Worm (Caenorhabditis elegans) whole organism, L2 larva: ENCODE measurements around the gene fbxa-171.

Source experiments
- ZK546.5 ChIP-seq: sonication (generic microtip); optimal IDR thresholded peaks from 2 replicates; lab custom pipeline; 2017; ENCODE audit warnings: missing biosample characterization, missing genetic modification characterization
- ama-1 ChIP-seq: fragments of 150-350 bp; optimal IDR thresholded peaks from 2 replicates; lab custom pipeline; 2018; ENCODE audit warnings: inconsistent platforms
- egl-27 ChIP-seq: sonication (generic microtip); optimal IDR thresholded peaks from 3 replicates; lab custom pipeline; 2017; ENCODE audit warnings: missing biosample characterization, missing genetic modification reagents, missing genetic modification characterization
- lsy-2 ChIP-seq, 2 experiments: fragments of 150-350 bp in 1 of 2; sonication (generic microtip) in 1 of 2; optimal IDR thresholded peaks; 2 replicates each; lab custom pipeline; 2014 to 2017; ENCODE audit warnings: missing biosample characterization in 2 of 2, missing genetic modification characterization in 2 of 2
- nhr-11 ChIP-seq: fragments of 150-350 bp; optimal IDR thresholded peaks from 2 replicates; lab custom pipeline; 2014; ENCODE audit warnings: missing biosample characterization, missing genetic modification characterization
- nhr-23 ChIP-seq: fragments of 150-350 bp; optimal IDR thresholded peaks from 2 replicates; lab custom pipeline; 2014; ENCODE audit warnings: missing biosample characterization, missing genetic modification reagents, missing genetic modification characterization
- nhr-237 ChIP-seq: fragments of 150-350 bp; optimal IDR thresholded peaks from 2 replicates; lab custom pipeline; 2014; ENCODE audit warnings: missing biosample characterization, missing genetic modification characterization
- unc-39 ChIP-seq: fragments of 150-350 bp; optimal IDR thresholded peaks from 2 replicates; lab custom pipeline; 2014; ENCODE audit warnings: missing biosample characterization, missing genetic modification characterization
- unc-62 ChIP-seq: fragments of 150-350 bp; optimal IDR thresholded peaks from 2 replicates; lab custom pipeline; 2014; ENCODE audit warnings: missing biosample characterization, missing genetic modification reagents, missing genetic modification characterization

ce11 chrV:17530486-17530885 lies 35.3 kb downstream of the fbxa-171 start, which contains the start of gene C18D4.12:
- TF ChIP-seq ama-1 (lab: Kevin White, UChicago) (no peak), lsy-2 (tag; optimal IDR thresholded peaks at IDR 0.05; lab: Kevin White, UChicago) (no peak), egl-27 (tag; lab: Kevin White, UChicago) (no peak), ZK546.5 (tag; lab: Kevin White, UChicago) (no peak), unc-39 (no peak), nhr-23 (tag; lab: Kevin White, UChicago) (no peak), nhr-11 (tag; lab: Kevin White, UChicago) (no peak), unc-62 (GFP tag; lab: Kevin White, UChicago) (no peak), nhr-237 (tag; lab: Kevin White, UChicago) (no peak)
